Fruit fly (Drosophila melanogaster) whole organism: ENCODE measurements around the gene Cep290.

Source experiments
- CG8478 ChIP-seq: fragments of >200 bp; optimal IDR thresholded peaks from 2 replicates; lab custom pipeline; 2018; ENCODE audit warnings: inconsistent platforms
- psq ChIP-seq: fragments of >200 bp; optimal IDR thresholded peaks from 2 replicates; lab custom pipeline; 2017

DNA sequence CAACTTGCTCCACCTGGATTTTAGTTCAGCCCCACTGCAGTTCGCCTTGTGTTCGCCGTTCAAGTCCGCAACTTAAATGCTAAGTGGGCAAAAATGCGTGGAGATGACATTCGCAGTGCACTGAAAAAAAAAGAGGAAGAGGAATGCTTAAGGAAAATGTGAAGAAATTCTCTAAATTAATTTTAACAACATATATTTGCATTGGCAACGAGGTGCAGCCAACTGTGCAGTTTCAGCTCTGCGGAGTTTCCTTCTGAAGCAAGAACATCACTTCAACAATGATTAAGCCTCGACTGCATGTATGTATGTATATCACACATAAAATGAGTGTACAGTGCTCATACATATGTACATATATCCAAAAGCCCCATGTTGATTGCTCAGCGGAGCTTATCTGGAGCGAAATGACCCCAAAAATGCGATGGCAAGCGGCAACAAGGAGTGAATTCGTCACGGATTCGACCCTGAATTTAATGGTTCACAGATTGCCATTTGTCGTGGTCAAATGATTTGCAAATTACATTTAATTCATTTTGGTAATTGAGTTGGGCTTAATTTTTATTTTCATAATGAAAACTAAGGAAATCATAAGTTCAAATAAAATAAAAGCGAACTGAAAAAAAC lies 22.6 kb upstream of the Cep290 start:
- TF ChIP-seq CG8478 (no peak), psq (no peak)
